Worm (Caenorhabditis elegans) whole organism, mixed stage, embryonic: Measurements from ENCODE around the gene M70.3.
"Not testable (repeated sequence)": the region's sequence is repeated elsewhere in the genome, so short reads cannot be mapped to it uniquely, and the experiment has no call there.

Source experiments
- M03D4.4 ChIP-seq: sonication (generic microtip); optimal IDR thresholded peaks from 2 replicates; lab custom pipeline; 2017; ENCODE audit warnings: mild to moderate bottlenecking, missing genetic modification characterization, missing compliant biosample characterization
- bed-3 ChIP-seq: fragments of 200-800 bp; sonication (Bioruptor generic); optimal IDR thresholded peaks from 3 replicates; lab custom pipeline; 2018; ENCODE audit warnings: mild to moderate bottlenecking, missing genetic modification characterization, moderate library complexity, missing compliant biosample characterization
- blmp-1 ChIP-seq: fragments of 150-350 bp; optimal IDR thresholded peaks from 2 replicates; lab custom pipeline; 2014; ENCODE audit warnings: missing biosample characterization, missing genetic modification characterization
- ceh-39 ChIP-seq: fragments of 150-350 bp; optimal IDR thresholded peaks from 2 replicates; lab custom pipeline; 2014; ENCODE audit warnings: missing biosample characterization, missing genetic modification characterization
- ceh-43 ChIP-seq: fragments of 200-800 bp; sonication (Bioruptor generic); optimal IDR thresholded peaks from 2 replicates; lab custom pipeline; 2018; ENCODE audit warnings: mild to moderate bottlenecking, missing genetic modification characterization, moderate library complexity, missing compliant biosample characterization
- ces-1 ChIP-seq: fragments of 150-350 bp; optimal IDR thresholded peaks from 2 replicates; lab custom pipeline; 2014; ENCODE audit warnings: missing biosample characterization, missing genetic modification reagents, missing genetic modification characterization
- cnd-1 ChIP-seq: fragments of 200-800 bp; sonication (Bioruptor generic); optimal IDR thresholded peaks from 2 replicates; lab custom pipeline; 2018; ENCODE audit warnings: mild to moderate bottlenecking, missing genetic modification characterization, missing compliant biosample characterization
- drap-1 ChIP-seq: fragments of 200-800 bp; sonication (Bioruptor generic); optimal IDR thresholded peaks from 3 replicates; lab custom pipeline; 2018; ENCODE audit warnings: mild to moderate bottlenecking, missing genetic modification characterization, missing compliant biosample characterization
- elt-3 ChIP-seq: fragments of 150-350 bp; optimal IDR thresholded peaks from 2 replicates; lab custom pipeline; 2014; ENCODE audit warnings: missing biosample characterization, missing genetic modification characterization
- flh-1 ChIP-seq: fragments of 200-800 bp; sonication (Bioruptor generic); optimal IDR thresholded peaks from 2 replicates; lab custom pipeline; 2018; ENCODE audit warnings: mild to moderate bottlenecking, missing genetic modification characterization, moderate library complexity, missing compliant biosample characterization
- ham-2 ChIP-seq: fragments of 200-800 bp; sonication (Bioruptor generic); optimal IDR thresholded peaks from 2 replicates; lab custom pipeline; 2018; ENCODE audit warnings: mild to moderate bottlenecking, missing genetic modification characterization, missing compliant biosample characterization
- hlh-1 ChIP-seq: fragments of 150-350 bp; optimal IDR thresholded peaks from 2 replicates; lab custom pipeline; 2014; ENCODE audit warnings: missing biosample characterization, missing genetic modification reagents, missing genetic modification characterization
- lin-13 ChIP-seq: fragments of 150-350 bp; optimal IDR thresholded peaks from 2 replicates; lab custom pipeline; 2014; ENCODE audit warnings: missing biosample characterization, missing genetic modification characterization
- lin-32 ChIP-seq: fragments of 200-800 bp; sonication (Bioruptor generic); optimal IDR thresholded peaks from 2 replicates; lab custom pipeline; 2018; ENCODE audit warnings: mild to moderate bottlenecking, missing genetic modification characterization, missing compliant biosample characterization
- lsy-2 ChIP-seq: fragments of 150-350 bp; optimal IDR thresholded peaks from 2 replicates; lab custom pipeline; 2014; ENCODE audit warnings: missing biosample characterization, missing genetic modification characterization
- mab-5 ChIP-seq: fragments of 150-350 bp; optimal IDR thresholded peaks from 2 replicates; lab custom pipeline; 2014; ENCODE audit warnings: missing biosample characterization, missing genetic modification characterization
- mep-1 ChIP-seq: fragments of 150-350 bp; optimal IDR thresholded peaks from 2 replicates; lab custom pipeline; 2017; ENCODE audit warnings: missing biosample characterization, missing genetic modification reagents, missing genetic modification characterization, inconsistent platforms
- mls-2 ChIP-seq: sonication (generic microtip); optimal IDR thresholded peaks from 2 replicates; lab custom pipeline; 2016; ENCODE audit warnings: mild to moderate bottlenecking, missing genetic modification characterization, moderate library complexity, missing compliant biosample characterization
- nhr-12 ChIP-seq: fragments of 150-350 bp; optimal IDR thresholded peaks from 2 replicates; lab custom pipeline; 2014; ENCODE audit warnings: missing biosample characterization, missing genetic modification characterization
- nhr-28 ChIP-seq: fragments of 150-350 bp; optimal IDR thresholded peaks from 2 replicates; lab custom pipeline; 2014; ENCODE audit warnings: missing biosample characterization, missing genetic modification characterization
- nhr-76 ChIP-seq: sonication (generic microtip); optimal IDR thresholded peaks from 2 replicates; lab custom pipeline; 2017; ENCODE audit warnings: missing biosample characterization, missing genetic modification characterization
- pha-4 ChIP-seq: fragments of 150-350 bp; optimal IDR thresholded peaks from 2 replicates; lab custom pipeline; 2018; ENCODE audit warnings: missing biosample characterization, missing genetic modification reagents, missing genetic modification characterization
- sem-2 ChIP-seq: fragments of 200-800 bp; sonication (Bioruptor generic); optimal IDR thresholded peaks from 2 replicates; lab custom pipeline; 2018; ENCODE audit warnings: mild to moderate bottlenecking, missing genetic modification characterization, missing compliant biosample characterization
- snpc-4 ChIP-seq: fragments of 150-350 bp; optimal IDR thresholded peaks from 2 replicates; lab custom pipeline; 2014; ENCODE audit warnings: missing biosample characterization, missing genetic modification characterization
- sptf-1 ChIP-seq: sonication (generic microtip); optimal IDR thresholded peaks from 2 replicates; lab custom pipeline; 2017; ENCODE audit warnings: mild to moderate bottlenecking, missing genetic modification characterization, moderate library complexity, missing compliant biosample characterization
- tbx-8 ChIP-seq: fragments of 200-800 bp; sonication (Bioruptor generic); optimal IDR thresholded peaks from 2 replicates; lab custom pipeline; 2018; ENCODE audit warnings: mild to moderate bottlenecking, missing genetic modification characterization, moderate library complexity, missing compliant biosample characterization
- unc-120 ChIP-seq: sonication (generic microtip); optimal IDR thresholded peaks from 2 replicates; lab custom pipeline; 2017; ENCODE audit warnings: missing genetic modification characterization, missing compliant biosample characterization; ENCODE audit not compliant: poor library complexity, severe bottlenecking
- unc-39 ChIP-seq: fragments of 150-350 bp; optimal IDR thresholded peaks from 2 replicates; lab custom pipeline; 2014; ENCODE audit warnings: missing biosample characterization, missing genetic modification characterization
- unc-62 ChIP-seq: fragments of 150-350 bp; optimal IDR thresholded peaks from 2 replicates; lab custom pipeline; 2014; ENCODE audit warnings: missing biosample characterization, missing genetic modification reagents, missing genetic modification characterization
- zip-8 ChIP-seq: fragments of 150-350 bp; optimal IDR thresholded peaks from 2 replicates; lab custom pipeline; 2014; ENCODE audit warnings: missing biosample characterization, missing genetic modification characterization
- ztf-11 ChIP-seq: fragments of 150-350 bp; optimal IDR thresholded peaks from 2 replicates; lab custom pipeline; 2014; ENCODE audit warnings: missing biosample characterization, missing genetic modification characterization

The M70.3 gene

ce11 chrIV:2246150-2246549 is 3.9 kb upstream of the M70.3 start:
- TF ChIP-seq nhr-28 (tag; lab: Kevin White, UChicago): no peak
- TF ChIP-seq elt-3 (tag; lab: Kevin White, UChicago): no peak
- TF ChIP-seq nhr-76 (tag; lab: Kevin White, UChicago): no peak
- no peak for TF ChIP-seq lin-13 (tag; lab: Kevin White, UChicago)
- no peak for TF ChIP-seq ztf-11 (tag; lab: Kevin White, UChicago)
- TF ChIP-seq mep-1 (tag; lab: Kevin White, UChicago): no peak
- TF ChIP-seq ceh-43: no peak
- TF ChIP-seq unc-120 (tag; lab: Kevin White, UChicago): no peak

ce11 chrIV:2245565-2245964 is 3.3 kb upstream of the M70.3 start, which contains the start of gene M70.1:
Gene M70.1 (plus strand): TSS chrIV:2245865.
- TF ChIP-seq ztf-11 (tag; lab: Kevin White, UChicago); mab-5; tbx-8 (GFP tag; lab: Kevin White, UChicago): not testable (repeated sequence)

ce11 chrIV:2236654-2237613 is 5.3 kb downstream of the M70.3 start:
- TF ChIP-seq unc-39 (tag; lab: Kevin White, UChicago): no peak
- TF ChIP-seq M03D4.4 (tag; lab: Kevin White, UChicago): no peak
- no peak for TF ChIP-seq nhr-12 (tag; lab: Kevin White, UChicago)
- TF ChIP-seq flh-1 (GFP tag; lab: Kevin White, UChicago): no peak
- no peak for TF ChIP-seq ztf-11 (tag; lab: Kevin White, UChicago)
- TF ChIP-seq mls-2: no peak
- TF ChIP-seq ceh-39 (tag; lab: Kevin White, UChicago): no peak
- no peak for TF ChIP-seq hlh-1 (tag; lab: Kevin White, UChicago)
- TF ChIP-seq sem-2: no peak
- no peak for TF ChIP-seq lsy-2 (tag; lab: Kevin White, UChicago)
- TF ChIP-seq ham-2: no peak
- TF ChIP-seq lin-32 (GFP tag; lab: Kevin White, UChicago): no peak
- TF ChIP-seq blmp-1: no peak
- no peak for TF ChIP-seq mep-1 (tag; lab: Kevin White, UChicago)
- no peak for TF ChIP-seq sptf-1 (tag; lab: Kevin White, UChicago)
- no peak for TF ChIP-seq drap-1 (GFP tag; lab: Kevin White, UChicago)
- TF ChIP-seq ces-1 (GFP tag; lab: Kevin White, UChicago): no peak

ce11 chrIV:2235983-2236382 is 6.3 kb downstream of the M70.3 start:
- TF ChIP-seq cnd-1 (no peak), pha-4 (no peak), mab-5 (no peak), lin-32 (GFP tag; lab: Kevin White, UChicago) (no peak), bed-3 (GFP tag; lab: Kevin White, UChicago) (no peak), unc-62 (GFP tag; lab: Kevin White, UChicago) (no peak), snpc-4 (tag; lab: Kevin White, UChicago) (no peak), ham-2 (no peak), flh-1 (GFP tag; lab: Kevin White, UChicago) (no peak), ceh-39 (tag; lab: Kevin White, UChicago) (no peak), hlh-1 (tag; lab: Kevin White, UChicago) (no peak)

ce11 chrIV:2228678-2229077 is 13.6 kb downstream of the M70.3 start:
- TF ChIP-seq zip-8 (tag; lab: Kevin White, UChicago): no peak
- TF ChIP-seq unc-39 (tag; lab: Kevin White, UChicago): no peak
